Worm (Caenorhabditis elegans) whole organism, L2 larva: ENCODE measurements around the gene cnb-1.

Source experiments
- C34F6.9 ChIP-seq: fragments of 150-350 bp; optimal IDR thresholded peaks from 2 replicates; lab custom pipeline; 2014; ENCODE audit warnings: missing biosample characterization, missing genetic modification characterization
- F13H6.1 ChIP-seq: sonication (generic microtip); optimal IDR thresholded peaks from 2 replicates; lab custom pipeline; 2016; ENCODE audit warnings: missing genetic modification characterization, missing compliant biosample characterization
- R02D3.7 ChIP-seq: fragments of 150-350 bp; optimal IDR thresholded peaks from 2 replicates; lab custom pipeline; 2014; ENCODE audit warnings: missing biosample characterization, missing genetic modification characterization
- Y55F3AM.14 ChIP-seq: fragments of 200-800 bp; sonication (Bioruptor generic); optimal IDR thresholded peaks from 2 replicates; lab custom pipeline; 2018; ENCODE audit warnings: mild to moderate bottlenecking, missing genetic modification characterization, missing compliant biosample characterization
- ZK546.5 ChIP-seq: sonication (generic microtip); optimal IDR thresholded peaks from 2 replicates; lab custom pipeline; 2017; ENCODE audit warnings: missing biosample characterization, missing genetic modification characterization
- alr-1 ChIP-seq: fragments of 150-350 bp; optimal IDR thresholded peaks from 2 replicates; lab custom pipeline; 2014; ENCODE audit warnings: missing biosample characterization, missing genetic modification characterization
- aly-2 ChIP-seq: fragments of 150-350 bp; optimal IDR thresholded peaks from 2 replicates; lab custom pipeline; 2014; ENCODE audit warnings: missing biosample characterization, missing genetic modification characterization
- ama-1 ChIP-seq: fragments of 150-350 bp; optimal IDR thresholded peaks from 2 replicates; lab custom pipeline; 2018; ENCODE audit warnings: inconsistent platforms
- blmp-1 ChIP-seq: sonication (generic microtip); optimal IDR thresholded peaks from 2 replicates; lab custom pipeline; 2017; ENCODE audit warnings: missing genetic modification characterization, mild to moderate bottlenecking, missing compliant biosample characterization, antibody characterized with exemption, moderate library complexity; ENCODE audit not compliant: insufficient read depth
- ceh-16 ChIP-seq: fragments of 150-350 bp; optimal IDR thresholded peaks from 2 replicates; lab custom pipeline; 2014; ENCODE audit warnings: missing biosample characterization, missing genetic modification characterization
- ceh-82 ChIP-seq: fragments of 150-350 bp; optimal IDR thresholded peaks from 2 replicates; lab custom pipeline; 2014; ENCODE audit warnings: missing biosample characterization, missing genetic modification characterization
- crh-2 ChIP-seq: sonication (generic microtip); optimal IDR thresholded peaks from 2 replicates; lab custom pipeline; 2017; ENCODE audit warnings: missing biosample characterization, missing genetic modification characterization
- dmd-4 ChIP-seq: sonication (generic microtip); optimal IDR thresholded peaks from 2 replicates; lab custom pipeline; 2017; ENCODE audit warnings: missing biosample characterization, missing genetic modification characterization
- egl-27 ChIP-seq: sonication (generic microtip); optimal IDR thresholded peaks from 3 replicates; lab custom pipeline; 2017; ENCODE audit warnings: missing biosample characterization, missing genetic modification reagents, missing genetic modification characterization
- elt-1 ChIP-seq: fragments of 150-350 bp; optimal IDR thresholded peaks from 2 replicates; lab custom pipeline; 2014; ENCODE audit warnings: missing biosample characterization, missing genetic modification characterization
- elt-3 ChIP-seq: sonication (generic microtip); optimal IDR thresholded peaks from 2 replicates; lab custom pipeline; 2017; ENCODE audit warnings: missing biosample characterization, missing genetic modification characterization
- fos-1 ChIP-seq: fragments of 150-350 bp; optimal IDR thresholded peaks from 2 replicates; lab custom pipeline; 2014; ENCODE audit warnings: missing biosample characterization, missing genetic modification characterization
- gmeb-1 ChIP-seq: fragments of 150-350 bp; optimal IDR thresholded peaks from 2 replicates; lab custom pipeline; 2014; ENCODE audit warnings: missing biosample characterization, missing genetic modification characterization
- lin-11 ChIP-seq: fragments of 150-350 bp; sonication (generic microtip); optimal IDR thresholded peaks from 2 replicates; lab custom pipeline; 2014; ENCODE audit warnings: missing biosample characterization, missing genetic modification characterization, inconsistent platforms, mixed read lengths
- lin-13 ChIP-seq: fragments of 150-350 bp; optimal IDR thresholded peaks from 2 replicates; lab custom pipeline; 2014; ENCODE audit warnings: missing biosample characterization, missing genetic modification reagents, missing genetic modification characterization
- lin-39 ChIP-seq: fragments of 150-350 bp; optimal IDR thresholded peaks from 2 replicates; lab custom pipeline; 2014; ENCODE audit warnings: missing biosample characterization, missing genetic modification reagents, missing genetic modification characterization
- lsy-2 ChIP-seq, 2 experiments: fragments of 150-350 bp in 1 of 2; sonication (generic microtip) in 1 of 2; optimal IDR thresholded peaks; 2 replicates each; lab custom pipeline; 2014 to 2017; ENCODE audit warnings: missing biosample characterization in 2 of 2, missing genetic modification characterization in 2 of 2
- mab-5 ChIP-seq: fragments of 150-350 bp; optimal IDR thresholded peaks from 2 replicates; lab custom pipeline; 2014; ENCODE audit warnings: missing biosample characterization, missing genetic modification characterization
- mbf-1 ChIP-seq: sonication (generic microtip); optimal IDR thresholded peaks from 2 replicates; lab custom pipeline; 2017; ENCODE audit warnings: missing biosample characterization, missing genetic modification characterization
- mdl-1 ChIP-seq, 2 experiments: fragments of 150-350 bp in 1 of 2; sonication (generic microtip) in 1 of 2; optimal IDR thresholded peaks; 2 replicates each; lab custom pipeline; 2017; ENCODE audit warnings: missing biosample characterization in 2 of 2, missing genetic modification characterization in 2 of 2
- nhr-10 ChIP-seq: sonication (generic microtip); optimal IDR thresholded peaks from 2 replicates; lab custom pipeline; 2017; ENCODE audit warnings: missing biosample characterization, missing genetic modification characterization
- nhr-11 ChIP-seq: fragments of 150-350 bp; optimal IDR thresholded peaks from 2 replicates; lab custom pipeline; 2014; ENCODE audit warnings: missing biosample characterization, missing genetic modification characterization
- nhr-12 ChIP-seq: fragments of 150-350 bp; optimal IDR thresholded peaks from 2 replicates; lab custom pipeline; 2014; ENCODE audit warnings: missing biosample characterization, missing genetic modification characterization
- nhr-129 ChIP-seq: fragments of 150-350 bp; optimal IDR thresholded peaks from 2 replicates; lab custom pipeline; 2014; ENCODE audit warnings: missing biosample characterization, missing genetic modification characterization
- nhr-21 ChIP-seq: fragments of 150-350 bp; optimal IDR thresholded peaks from 2 replicates; lab custom pipeline; 2014; ENCODE audit warnings: missing biosample characterization, missing genetic modification characterization
- nhr-23 ChIP-seq: fragments of 150-350 bp; optimal IDR thresholded peaks from 2 replicates; lab custom pipeline; 2014; ENCODE audit warnings: missing biosample characterization, missing genetic modification reagents, missing genetic modification characterization
- nhr-237 ChIP-seq: fragments of 150-350 bp; optimal IDR thresholded peaks from 2 replicates; lab custom pipeline; 2014; ENCODE audit warnings: missing biosample characterization, missing genetic modification characterization
- nhr-25 ChIP-seq: fragments of 150-350 bp; sonication (generic microtip); optimal IDR thresholded peaks from 3 replicates; lab custom pipeline; 2014; ENCODE audit warnings: missing biosample characterization, missing genetic modification characterization
- nhr-6 ChIP-seq: fragments of 150-350 bp; optimal IDR thresholded peaks from 2 replicates; lab custom pipeline; 2014; ENCODE audit warnings: missing biosample characterization, missing genetic modification characterization
- nhr-77 ChIP-seq: fragments of 150-350 bp; optimal IDR thresholded peaks from 2 replicates; lab custom pipeline; 2014; ENCODE audit warnings: missing biosample characterization, missing genetic modification characterization
- peb-1 ChIP-seq: fragments of 150-350 bp; optimal IDR thresholded peaks from 2 replicates; lab custom pipeline; 2014; ENCODE audit warnings: missing biosample characterization, missing genetic modification characterization
- sem-4 ChIP-seq: fragments of 150-350 bp; optimal IDR thresholded peaks from 2 replicates; lab custom pipeline; 2014; ENCODE audit warnings: missing biosample characterization, missing genetic modification reagents, missing genetic modification characterization
- skn-1 ChIP-seq: sonication (generic microtip); optimal IDR thresholded peaks from 2 replicates; lab custom pipeline; 2017; ENCODE audit warnings: missing biosample characterization, missing genetic modification characterization
- sma-3 ChIP-seq: sonication (generic microtip); optimal IDR thresholded peaks from 2 replicates; lab custom pipeline; 2016; ENCODE audit warnings: missing genetic modification reagents, missing genetic modification characterization, missing compliant biosample characterization
- sma-9 ChIP-seq, 2 experiments: fragments of 150-350 bp in 1 of 2; sonication (generic microtip) in 1 of 2; optimal IDR thresholded peaks; 2 replicates each; lab custom pipeline; 2014 to 2016; ENCODE audit warnings: missing genetic modification characterization in 2 of 2, mild to moderate bottlenecking in 1 of 2, missing biosample characterization in 1 of 2, missing compliant biosample characterization in 1 of 2, missing genetic modification reagents in 1 of 2, moderate library complexity in 1 of 2
- snpc-4 ChIP-seq: fragments of 150-350 bp; optimal IDR thresholded peaks from 2 replicates; lab custom pipeline; 2014; ENCODE audit warnings: missing biosample characterization, missing genetic modification characterization
- unc-39 ChIP-seq: fragments of 150-350 bp; optimal IDR thresholded peaks from 2 replicates; lab custom pipeline; 2014; ENCODE audit warnings: missing biosample characterization, missing genetic modification characterization
- unc-55 ChIP-seq: fragments of 150-350 bp; sonication (generic microtip); optimal IDR thresholded peaks from 3 replicates; lab custom pipeline; 2014; ENCODE audit warnings: missing biosample characterization, missing genetic modification reagents, missing genetic modification characterization
- unc-62 ChIP-seq: fragments of 150-350 bp; optimal IDR thresholded peaks from 2 replicates; lab custom pipeline; 2014; ENCODE audit warnings: missing biosample characterization, missing genetic modification reagents, missing genetic modification characterization
- zag-1 ChIP-seq: fragments of 150-350 bp; optimal IDR thresholded peaks from 2 replicates; lab custom pipeline; 2014; ENCODE audit warnings: missing biosample characterization, missing genetic modification characterization
- ztf-1 ChIP-seq: fragments of 200-800 bp; sonication (Bioruptor generic); conservative IDR thresholded peaks from 2 replicates; pipeline ENCODE4 v1.3.6; 2022; ENCODE audit warnings: missing genetic modification characterization, missing compliant biosample characterization
- ztf-11 ChIP-seq: sonication (generic microtip); optimal IDR thresholded peaks from 2 replicates; lab custom pipeline; 2017; ENCODE audit warnings: missing biosample characterization, missing genetic modification characterization
- ztf-4 ChIP-seq: fragments of 150-350 bp; optimal IDR thresholded peaks from 2 replicates; lab custom pipeline; 2014; ENCODE audit warnings: missing biosample characterization, missing genetic modification characterization

Gene cnb-1

DNA sequence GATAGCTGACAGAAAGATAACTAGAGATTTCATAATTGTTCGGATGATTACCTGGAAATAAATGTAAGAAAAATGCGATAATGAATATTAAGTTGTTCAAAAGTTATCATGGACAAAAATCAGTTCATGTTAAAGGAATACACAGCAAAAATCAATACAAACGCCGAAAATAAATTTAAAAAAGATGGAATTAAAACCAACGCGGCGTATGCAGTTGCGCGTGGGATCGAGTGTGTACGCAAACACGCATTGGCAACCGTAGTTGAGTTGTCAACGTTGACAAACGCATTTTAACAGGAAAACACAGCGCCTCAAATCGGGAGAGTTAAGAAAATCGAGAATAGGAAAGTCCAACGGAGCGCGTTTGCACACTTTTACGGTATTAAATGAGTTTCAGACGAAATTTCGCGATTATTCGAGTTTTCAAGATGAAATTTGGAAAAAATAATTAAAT, 48.6 kb upstream of the cnb-1 start, which contains the start of gene tmed-10:
TSS of gene tmed-10 (minus strand) at position 51 of the 454 bp plus-strand sequence.
- TF ChIP-seq elt-3 (tag; lab: Kevin White, UChicago) (no peak), nhr-237 (no peak), lin-13 (GFP tag; lab: Kevin White, UChicago) (peak; percentile 6), unc-55 (GFP tag; lab: Kevin White, UChicago) (peak; percentile 61), aly-2 (tag; lab: Kevin White, UChicago) (no peak), dmd-4 (tag; lab: Kevin White, UChicago) (no peak), nhr-11 (tag; lab: Kevin White, UChicago) (no peak), sem-4 (tag; lab: Kevin White, UChicago) (no peak), lsy-2 (tag; optimal IDR thresholded peaks at IDR 0.05; lab: Kevin White, UChicago) (peak; percentile 66 to 93), unc-62 (GFP tag; lab: Kevin White, UChicago) (no peak), Y55F3AM.14 (no peak), snpc-4 (tag; lab: Kevin White, UChicago) (peak; percentile 12), zag-1 (tag; lab: Kevin White, UChicago) (peak; percentile 47), mab-5 (tag; lab: Kevin White, UChicago) (no peak), sma-3 (GFP tag; lab: Kevin White, UChicago) (peak; percentile 54), ceh-16 (no peak), nhr-12 (no peak), nhr-6 (tag; lab: Kevin White, UChicago) (no peak), ztf-11 (tag; lab: Kevin White, UChicago) (no peak), lin-11 (tag; lab: Kevin White, UChicago) (no peak), nhr-23 (tag; lab: Kevin White, UChicago) (no peak), gmeb-1 (tag; lab: Kevin White, UChicago) (no peak), unc-39 (no peak), lin-39 (tag; lab: Kevin White, UChicago) (no peak), nhr-77 (tag; lab: Kevin White, UChicago) (no peak), ama-1 (lab: Kevin White, UChicago) (no peak), nhr-25 (tag; lab: Kevin White, UChicago) (no peak), alr-1 (tag; lab: Kevin White, UChicago) (no peak), skn-1 (no peak), R02D3.7 (tag; lab: Kevin White, UChicago) (no peak), elt-1 (tag; lab: Kevin White, UChicago) (no peak), ceh-82 (tag; lab: Kevin White, UChicago) (no peak), nhr-129 (tag; lab: Kevin White, UChicago) (peak; percentile 69), mbf-1 (tag; lab: Kevin White, UChicago) (no peak), ZK546.5 (no peak), crh-2 (peak; percentile 80), fos-1 (peak; percentile 33), nhr-10 (tag; lab: Kevin White, UChicago) (no peak), peb-1 (tag; lab: Kevin White, UChicago) (no peak), ztf-4 (tag; lab: Kevin White, UChicago) (no peak), egl-27 (tag; lab: Kevin White, UChicago) (no peak), ztf-1 (GFP tag; lab: Robert Waterston, UW) (no peak), blmp-1 (tag; lab: Kevin White, UChicago) (no peak), nhr-21 (no peak), F13H6.1 (tag; lab: Kevin White, UChicago) (peak; percentile 51), sma-9 (GFP tag; optimal IDR thresholded peaks at IDR 0.05; lab: Kevin White, UChicago) (peak; percentile 63), sma-9 (tag; optimal IDR thresholded peaks at IDR 0.05; lab: Kevin White, UChicago) (no peak), mdl-1 (tag; optimal IDR thresholded peaks at IDR 0.05; lab: Kevin White, UChicago) (no peak), C34F6.9 (tag; lab: Kevin White, UChicago) (peak; percentile 77)
